Fruit fly (Drosophila melanogaster): Measurements from ENCODE around the gene CG32845.

The CG32845 gene

dm6 chr3L:294841-295408 lies 21.7 kb upstream of the CG32845 start:
- no peak for TF ChIP-seq CG8319 (GFP tag; optimal IDR thresholded peaks at IDR 0.05)
- TF ChIP-seq CG6808 (GFP tag; optimal IDR thresholded peaks at IDR 0.05) = peak; percentile 17
- TF ChIP-seq CG32006 (GFP tag; optimal IDR thresholded peaks at IDR 0.05) = peak; percentile 14
- no peak for TF ChIP-seq Ets21C (GFP tag; optimal IDR thresholded peaks at IDR 0.05)
- 0 out of 2 replicates have a peak, but pooled peaks have one; percentile 8 for TF ChIP-seq CG15336 (GFP tag; IDR thresholded peaks at IDR 0.05)
- no peak for TF ChIP-seq CG7368 (GFP tag; optimal IDR thresholded peaks at IDR 0.05)
- no peak for TF ChIP-seq CG8632 (GFP tag; optimal IDR thresholded peaks at IDR 0.05)
- peak; percentile 24 for TF ChIP-seq CG3919 (GFP tag; optimal IDR thresholded peaks at IDR 0.05)
- TF ChIP-seq OdsH (GFP tag; optimal IDR thresholded peaks at IDR 0.05) = no peak
- no peak for TF ChIP-seq CG11762 (GFP tag; optimal IDR thresholded peaks at IDR 0.05; ENCODE audit: insufficient read depth)
- no peak for TF ChIP-seq Eip75B (GFP tag; optimal IDR thresholded peaks at IDR 0.05)
- TF ChIP-seq acj6 (GFP tag; optimal IDR thresholded peaks at IDR 0.05) = no peak
- no peak for TF ChIP-seq CG4318 (GFP tag; optimal IDR thresholded peaks at IDR 0.05)
- peak; percentile 61 for TF ChIP-seq Eip78C (GFP tag)
- peak; percentile 4 for TF ChIP-seq CG10631 (GFP tag; optimal IDR thresholded peaks at IDR 0.05)

dm6 chr3L:292146-292776 lies 19.1 kb upstream of the CG32845 start:
- no peak for TF ChIP-seq Eip78C (GFP tag)
- TF ChIP-seq CG6163 (GFP tag; IDR thresholded peaks at IDR 0.05) = 0 out of 3 replicates have a peak, but pooled peaks have one; percentile 35
- peak; percentile 52 for TF ChIP-seq vri (GFP tag; optimal IDR thresholded peaks at IDR 0.05)
- TF ChIP-seq CG10631 (GFP tag; optimal IDR thresholded peaks at IDR 0.05) = no peak
- no peak for TF ChIP-seq CG31627 (GFP tag; optimal IDR thresholded peaks at IDR 0.05)
- no peak for TF ChIP-seq fd59A (GFP tag; optimal IDR thresholded peaks at IDR 0.05)
- TF ChIP-seq CG16779 (tag; optimal IDR thresholded peaks at IDR 0.05) = no peak
- no peak for TF ChIP-seq Sox102F (GFP tag; optimal IDR thresholded peaks at IDR 0.05)
- TF ChIP-seq CG8119 (GFP tag; IDR thresholded peaks at IDR 0.05) = no peak; the same call in 2 of the 3 replicates
- no peak for TF ChIP-seq Gug (GFP tag; IDR thresholded peaks at IDR 0.05)
- no peak for TF ChIP-seq Hr4 (GFP tag; optimal IDR thresholded peaks at IDR 0.05)
- TF ChIP-seq CG10669 (GFP tag; optimal IDR thresholded peaks at IDR 0.05) = no peak
- TF ChIP-seq Ets96B (tag; optimal IDR thresholded peaks at IDR 0.05) = no peak
- TF ChIP-seq CG3032 (tag; optimal IDR thresholded peaks at IDR 0.05) = peak; percentile 11
- no peak for TF ChIP-seq CG11762 (GFP tag; optimal IDR thresholded peaks at IDR 0.05; ENCODE audit: insufficient read depth)
- TF ChIP-seq topi (GFP tag; optimal IDR thresholded peaks at IDR 0.05) = no peak
- no peak for TF ChIP-seq CG4318 (GFP tag; optimal IDR thresholded peaks at IDR 0.05)
- TF ChIP-seq CG7368 (GFP tag; optimal IDR thresholded peaks at IDR 0.05) = no peak
- TF ChIP-seq CG15336 (GFP tag; IDR thresholded peaks at IDR 0.05) = peak; percentile 11; the same call in 1 of the 2 replicates
- TF ChIP-seq Ets21C (GFP tag; optimal IDR thresholded peaks at IDR 0.05) = no peak
- no peak for TF ChIP-seq lz (GFP tag; optimal IDR thresholded peaks at IDR 0.05)
- no peak for TF ChIP-seq OdsH (GFP tag; optimal IDR thresholded peaks at IDR 0.05)
- peak in 1 of 2 experiments; percentile 26 for TF ChIP-seq ss (GFP tag; optimal IDR thresholded peaks at IDR 0.05)
- TF ChIP-seq CG8319 (GFP tag; optimal IDR thresholded peaks at IDR 0.05) = no peak
- TF ChIP-seq CG8632 (GFP tag; optimal IDR thresholded peaks at IDR 0.05) = no peak
- no peak for TF ChIP-seq Sox14 (GFP tag; optimal IDR thresholded peaks at IDR 0.05)
- no peak for TF ChIP-seq dac (GFP tag; optimal IDR thresholded peaks at IDR 0.05)
- TF ChIP-seq net (GFP tag; optimal IDR thresholded peaks at IDR 0.05) = no peak
- TF ChIP-seq dsx (GFP tag; optimal IDR thresholded peaks at IDR 0.05; ENCODE audit: poor library complexity, severe bottlenecking) = peak; percentile 24
- TF ChIP-seq CG11294 (GFP tag; IDR thresholded peaks at IDR 0.05) = no peak
- TF ChIP-seq CG34406 (GFP tag; optimal IDR thresholded peaks at IDR 0.05) = no peak
- no peak for TF ChIP-seq CG9139 (GFP tag; optimal IDR thresholded peaks at IDR 0.05)
- no peak for TF ChIP-seq Hr39 (GFP tag; optimal IDR thresholded peaks at IDR 0.05)
- TF ChIP-seq CG6792 (GFP tag; optimal IDR thresholded peaks at IDR 0.05) = no peak
- TF ChIP-seq Blimp-1 (GFP tag; optimal IDR thresholded peaks at IDR 0.05) = no peak
- TF ChIP-seq Eip75B (GFP tag; optimal IDR thresholded peaks at IDR 0.05) = no peak
- TF ChIP-seq Sox15 (GFP tag; optimal IDR thresholded peaks at IDR 0.05) = no peak
- peak; percentile 38 for TF ChIP-seq CG6854 (GFP tag; optimal IDR thresholded peaks at IDR 0.05)
- no peak for TF ChIP-seq CG3919 (GFP tag; optimal IDR thresholded peaks at IDR 0.05)
- TF ChIP-seq fkh (GFP tag; optimal IDR thresholded peaks at IDR 0.05) = peak; percentile 100
- TF ChIP-seq salr (GFP tag; optimal IDR thresholded peaks at IDR 0.05) = no peak
- TF ChIP-seq CG1621 (tag; optimal IDR thresholded peaks at IDR 0.05) = peak; percentile 55
- TF ChIP-seq CG6276 (GFP tag; optimal IDR thresholded peaks at IDR 0.05) = no peak
- TF ChIP-seq acj6 (GFP tag; optimal IDR thresholded peaks at IDR 0.05) = no peak

All from whole organism, prepupa.